Worm (Caenorhabditis elegans): ENCODE results near the gene folr-1.

folr-1 gene

DNA sequence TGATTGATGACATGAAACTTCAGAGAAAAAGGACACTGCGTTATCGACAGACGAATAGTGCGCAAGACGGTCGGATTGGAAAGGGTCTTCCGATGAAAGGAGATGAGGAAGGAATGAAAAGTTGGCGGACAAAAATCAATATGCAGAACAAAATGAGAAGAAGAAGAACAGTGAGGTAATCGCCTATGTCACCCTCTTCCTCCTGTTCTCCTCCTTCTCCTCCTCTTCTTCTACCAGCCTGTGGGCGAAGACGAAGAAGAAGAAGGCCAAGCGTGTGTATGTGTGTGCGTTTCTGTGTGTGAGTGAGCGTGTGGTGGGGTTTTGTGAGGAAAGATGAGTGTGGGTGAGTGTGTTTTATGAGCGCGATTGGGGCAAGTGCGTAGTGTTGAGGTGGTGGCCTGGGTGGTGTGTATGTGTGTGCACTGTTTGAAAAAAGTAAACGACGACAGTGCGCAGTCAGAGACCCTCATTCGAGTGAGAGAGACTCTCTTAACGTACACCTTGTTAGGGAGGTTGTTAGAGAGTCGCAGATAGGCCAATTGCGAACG is 13.2 kb downstream of the folr-1 start, which contains the start of gene tsp-21:
Gene tsp-21, plus strand, starts transcription at position 146 of the 548 bp plus-strand sequence.
- TF ChIP-seq nhr-12 (tag; optimal IDR thresholded peaks at IDR 0.05) (peak; percentile 31), snpc-4 (tag; optimal IDR thresholded peaks at IDR 0.05) (no peak), zip-8 (tag; optimal IDR thresholded peaks at IDR 0.05) (no peak), unc-62 (GFP tag; optimal IDR thresholded peaks at IDR 0.05) (peak; percentile 42), bed-3 (GFP tag; optimal IDR thresholded peaks at IDR 0.05) (no peak), nhr-237 (tag; optimal IDR thresholded peaks at IDR 0.05) (peak; percentile 52), ztf-11 (tag; optimal IDR thresholded peaks at IDR 0.05) (peak; percentile 38), nhr-28 (tag; optimal IDR thresholded peaks at IDR 0.05) (no peak), tbx-8 (GFP tag; optimal IDR thresholded peaks at IDR 0.05) (no peak), unc-120 (tag; optimal IDR thresholded peaks at IDR 0.05; ENCODE audit: poor library complexity, severe bottlenecking) (peak; percentile 47), flh-1 (GFP tag; optimal IDR thresholded peaks at IDR 0.05) (no peak), lin-32 (GFP tag; optimal IDR thresholded peaks at IDR 0.05) (no peak), mls-2 (tag; optimal IDR thresholded peaks at IDR 0.05) (peak; percentile 83), ceh-39 (tag; optimal IDR thresholded peaks at IDR 0.05) (peak; percentile 67), ceh-43 (GFP tag; optimal IDR thresholded peaks at IDR 0.05) (no peak), nhr-2 (tag; optimal IDR thresholded peaks at IDR 0.05) (peak; percentile 79), lin-13 (tag; optimal IDR thresholded peaks at IDR 0.05) (peak; percentile 76), hlh-1 (tag; optimal IDR thresholded peaks at IDR 0.05) (peak; percentile 83), unc-39 (tag; optimal IDR thresholded peaks at IDR 0.05) (peak; percentile 43), cnd-1 (tag; optimal IDR thresholded peaks at IDR 0.05) (peak; percentile 96), pha-4 (tag; optimal IDR thresholded peaks at IDR 0.05) (peak; percentile 88), drap-1 (GFP tag; optimal IDR thresholded peaks at IDR 0.05) (peak; percentile 52), ceh-83 (GFP tag; optimal IDR thresholded peaks at IDR 0.05) (no peak), lsy-2 (tag; optimal IDR thresholded peaks at IDR 0.05) (no peak), sem-2 (GFP tag; optimal IDR thresholded peaks at IDR 0.05) (peak; percentile 23), M03D4.4 (tag; optimal IDR thresholded peaks at IDR 0.05) (peak; percentile 76), nhr-76 (tag; optimal IDR thresholded peaks at IDR 0.05) (no peak), mep-1 (tag; optimal IDR thresholded peaks at IDR 0.05) (peak; percentile 77), mab-5 (tag; optimal IDR thresholded peaks at IDR 0.05) (no peak), elt-3 (tag; optimal IDR thresholded peaks at IDR 0.05) (no peak), ham-2 (GFP tag; optimal IDR thresholded peaks at IDR 0.05) (peak; percentile 45), sptf-1 (tag; optimal IDR thresholded peaks at IDR 0.05) (peak; percentile 83), elt-1 (tag; optimal IDR thresholded peaks at IDR 0.05; ENCODE audit: borderline replicate concordance, insufficient read depth) (peak; percentile 48), blmp-1 (tag; optimal IDR thresholded peaks at IDR 0.05) (no peak), ces-1 (GFP tag; optimal IDR thresholded peaks at IDR 0.05) (peak; percentile 44)

- TF ChIP-seq ces-1 (GFP tag; optimal IDR thresholded peaks at IDR 0.05) (no peak), hlh-1 (tag; optimal IDR thresholded peaks at IDR 0.05) (peak; percentile 92), tbx-8 (GFP tag; optimal IDR thresholded peaks at IDR 0.05) (no peak), cnd-1 (tag; optimal IDR thresholded peaks at IDR 0.05) (peak; percentile 47), zip-8 (tag; optimal IDR thresholded peaks at IDR 0.05) (peak; percentile 94)
Observed at ce11 chrX:9933291-9934008, 14.4 kb downstream of the folr-1 start.

DNA sequence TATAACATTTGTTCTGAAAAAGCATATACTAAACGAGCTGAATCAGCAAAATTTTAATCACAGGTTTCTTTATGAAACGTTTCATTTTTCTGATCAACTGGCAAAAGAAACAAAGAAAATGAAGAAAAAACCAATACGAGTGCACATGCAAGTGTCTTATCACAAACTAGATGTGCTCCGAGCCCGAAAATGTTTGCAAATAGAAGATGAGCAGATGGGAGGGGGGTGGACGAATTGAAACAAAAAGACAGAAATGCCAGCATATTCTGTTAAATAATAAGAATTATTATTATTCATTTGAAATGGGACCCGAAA is 14.9 kb downstream of the folr-1 start:
- no peak for TF ChIP-seq sptf-1 (tag; optimal IDR thresholded peaks at IDR 0.05)
- TF ChIP-seq mab-5 (tag; optimal IDR thresholded peaks at IDR 0.05) = no peak
- no peak for TF ChIP-seq lsy-2 (tag; optimal IDR thresholded peaks at IDR 0.05)
- no peak for TF ChIP-seq unc-39 (tag; optimal IDR thresholded peaks at IDR 0.05)
- no peak for TF ChIP-seq elt-3 (tag; optimal IDR thresholded peaks at IDR 0.05)

DNA sequence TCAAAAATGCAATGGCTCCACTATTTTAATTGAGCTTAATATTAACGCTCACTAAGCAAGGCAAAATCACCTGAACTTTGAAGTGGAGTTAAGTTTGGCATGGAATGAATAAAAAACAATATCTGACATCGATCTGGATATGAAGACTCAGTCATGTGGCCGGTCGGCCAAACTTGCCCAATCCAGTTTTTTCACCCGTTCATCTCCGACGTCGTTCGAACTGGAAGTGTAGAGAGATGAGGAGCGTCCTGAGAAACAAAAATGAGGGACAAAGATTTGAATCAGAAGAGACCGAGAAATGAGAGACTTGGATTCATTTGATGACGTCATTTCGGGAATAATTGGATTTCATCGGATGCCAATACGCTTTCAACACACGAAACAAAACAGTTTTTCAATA is 19.0 kb downstream of the folr-1 start:
- TF ChIP-seq mls-2 (tag; optimal IDR thresholded peaks at IDR 0.05) (no peak), elt-3 (tag; optimal IDR thresholded peaks at IDR 0.05) (no peak), unc-62 (GFP tag; optimal IDR thresholded peaks at IDR 0.05) (no peak), unc-120 (tag; optimal IDR thresholded peaks at IDR 0.05; ENCODE audit: poor library complexity, severe bottlenecking) (no peak), bed-3 (GFP tag; optimal IDR thresholded peaks at IDR 0.05) (no peak), nhr-76 (tag; optimal IDR thresholded peaks at IDR 0.05) (no peak), zip-8 (tag; optimal IDR thresholded peaks at IDR 0.05) (peak; percentile 20)
